Worm (Caenorhabditis elegans): ENCODE measurements around the gene trpp-12.

Gene trpp-12

ce11 chrX:2407167-2407566, 2.3 kb upstream of the trpp-12 start, which contains the start of gene mtpn-1:
mtpn-1 (plus strand) TSS chrX:2407467.
- TF ChIP-seq ces-1 (GFP tag; optimal IDR thresholded peaks at IDR 0.05) (no peak), ceh-32 (tag; optimal IDR thresholded peaks at IDR 0.05; ENCODE audit: poor library complexity) (no peak), aha-1 (tag) (peak; percentile 27), lin-29 (GFP tag; IDR thresholded peaks at IDR 0.05) (no peak), fkh-10 (GFP tag; optimal IDR thresholded peaks at IDR 0.05) (no peak), lin-15B (tag; optimal IDR thresholded peaks at IDR 0.05) (no peak), nhr-41 (GFP tag; IDR thresholded peaks at IDR 0.05) (no peak), duxl-1 (tag; optimal IDR thresholded peaks at IDR 0.05; ENCODE audit: poor library complexity) (no peak), ceh-44 (GFP tag; IDR thresholded peaks at IDR 0.05) (no peak)

- TF ChIP-seq lim-7 (GFP tag; IDR thresholded peaks at IDR 0.05) (no peak), gei-8 (GFP tag; optimal IDR thresholded peaks at IDR 0.05) (no peak), nhr-28 (tag; optimal IDR thresholded peaks at IDR 0.05) (peak; percentile 38), pqm-1 (tag; optimal IDR thresholded peaks at IDR 0.05) (peak; percentile 49), nhr-42 (GFP tag; IDR thresholded peaks at IDR 0.05) (no peak), zip-2 (tag; optimal IDR thresholded peaks at IDR 0.05) (no peak), ceh-82 (tag; optimal IDR thresholded peaks at IDR 0.05) (no peak), ztf-7 (tag; optimal IDR thresholded peaks at IDR 0.05) (no peak), dmd-6 (GFP tag; IDR thresholded peaks at IDR 0.05) (peak; percentile 84), snpc-4 (tag; optimal IDR thresholded peaks at IDR 0.05) (no peak), nhr-77 (tag; optimal IDR thresholded peaks at IDR 0.05) (no peak), aly-2 (tag; optimal IDR thresholded peaks at IDR 0.05) (no peak), aha-1 (tag) (peak; percentile 68), sdz-12 (GFP tag; optimal IDR thresholded peaks at IDR 0.05) (no peak), daf-16 (GFP tag; optimal IDR thresholded peaks at IDR 0.05) (no peak), daf-16 (tag; optimal IDR thresholded peaks at IDR 0.05) (peak; percentile 49), hlh-11 (tag; optimal IDR thresholded peaks at IDR 0.05) (peak; percentile 51), ces-1 (GFP tag; optimal IDR thresholded peaks at IDR 0.05) (no peak), unc-39 (tag; optimal IDR thresholded peaks at IDR 0.05) (no peak), nhr-10 (tag; optimal IDR thresholded peaks at IDR 0.05) (no peak), skn-1 (tag; optimal IDR thresholded peaks at IDR 0.05) (no peak), mes-2 (tag; optimal IDR thresholded peaks at IDR 0.05; ENCODE audit: poor library complexity, severe bottlenecking) (no peak), unc-130 (GFP tag; optimal IDR thresholded peaks at IDR 0.05) (no peak), ceh-28 (tag; optimal IDR thresholded peaks at IDR 0.05) (no peak), hlh-30 (tag; optimal IDR thresholded peaks at IDR 0.05; ENCODE audit: insufficient read depth) (no peak), ceh-20 (GFP tag; IDR thresholded peaks at IDR 0.05) (0 out of 2 replicates have a peak, but pooled peaks have one; percentile 39), php-3 (GFP tag; IDR thresholded peaks at IDR 0.05) (peak; percentile 53; the same call in 1 of the 2 replicates)
Measured at ce11 chrX:2410978-2411377, 1.5 kb downstream of the trpp-12 start.

ce11 chrX:2413277-2413676, 3.8 kb downstream of the trpp-12 start, which contains the start of gene hlh-15:
hlh-15 (minus strand) TSS chrX:2413377.
- TF ChIP-seq nhr-77 (tag; optimal IDR thresholded peaks at IDR 0.05) (no peak), mep-1 (tag; optimal IDR thresholded peaks at IDR 0.05) (no peak), zip-11 (GFP tag; IDR thresholded peaks at IDR 0.05) (no peak), egl-27 (tag; optimal IDR thresholded peaks at IDR 0.05) (no peak), nhr-102 (tag; optimal IDR thresholded peaks at IDR 0.05) (no peak), T26A8.4 (GFP tag; IDR thresholded peaks at IDR 0.05) (no peak), nhr-237 (tag; optimal IDR thresholded peaks at IDR 0.05) (no peak), zfp-2 (tag; optimal IDR thresholded peaks at IDR 0.05) (no peak), lin-15B (tag; optimal IDR thresholded peaks at IDR 0.05) (no peak), daf-16 (GFP tag; optimal IDR thresholded peaks at IDR 0.05) (no peak), daf-16 (tag; optimal IDR thresholded peaks at IDR 0.05) (no peak), lsy-2 (tag; optimal IDR thresholded peaks at IDR 0.05) (no peak), hlh-30 (tag; optimal IDR thresholded peaks at IDR 0.05; ENCODE audit: insufficient read depth) (no peak), Y48G9A.11 (GFP tag; IDR thresholded peaks at IDR 0.05) (no peak), ztf-7 (tag; optimal IDR thresholded peaks at IDR 0.05) (no peak), F10B5.3 (tag; optimal IDR thresholded peaks at IDR 0.05) (no peak), jun-1 (tag; optimal IDR thresholded peaks at IDR 0.05) (no peak)
